Comparison of ENCODE assay signal across 1 fruit fly cellular context in the genomic region with DNA sequence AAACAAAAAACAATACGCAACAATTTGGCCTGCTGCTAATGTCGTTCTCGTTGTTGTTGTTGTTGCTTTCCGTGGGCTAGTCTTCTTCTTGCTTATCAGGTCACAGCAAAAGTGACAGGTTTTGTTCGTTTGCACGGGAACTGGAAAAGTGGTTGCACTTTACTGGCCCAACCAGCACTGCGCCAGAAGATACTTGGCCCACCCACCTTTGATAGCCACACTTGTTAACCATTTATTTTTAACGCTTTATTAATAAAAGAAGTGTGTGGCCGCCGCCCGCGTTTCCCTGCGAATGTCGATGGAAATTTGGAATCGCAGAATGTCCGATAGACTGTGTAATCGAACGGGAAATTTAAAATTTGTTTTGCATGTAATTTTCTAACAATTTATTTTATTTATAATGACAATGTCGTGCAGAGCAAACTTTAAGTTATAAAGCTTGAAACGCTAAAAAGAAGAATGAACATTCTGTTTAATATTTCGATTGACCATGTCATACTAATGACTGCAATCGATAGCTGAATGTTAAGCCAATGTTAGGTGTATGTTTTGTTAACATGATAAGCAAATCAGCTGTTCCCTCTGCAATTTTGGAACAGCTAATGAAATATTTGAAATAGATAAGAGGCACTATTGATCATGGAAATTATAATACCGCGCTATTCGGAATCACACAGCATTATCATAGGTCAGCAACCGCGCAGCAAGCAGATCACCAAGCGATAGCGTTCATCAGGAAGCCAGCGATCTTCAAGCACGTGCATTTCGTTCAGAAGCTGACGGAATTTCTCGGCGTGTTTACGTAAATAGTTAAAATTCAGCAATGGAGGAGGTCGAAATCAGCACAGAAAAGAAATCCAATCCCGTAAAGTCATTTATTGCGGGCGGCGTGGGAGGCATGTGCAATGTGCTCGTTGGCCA.
TF ChIP-seq lines count a peak whose summit lies in the region.

A gene (minus strand): TSS at position 402 of the 921 bp plus-strand sequence.
A gene (plus strand): TSS at position 539 of the 921 bp plus-strand sequence.

TF ChIP-seq in whole organism, embryonic, 481 proteins besides CTCF, POLR2A, EP300 and RAD21 (continued from another document and continues in another):
- no peak for TF ChIP-seq Jarid2 (GFP tag; optimal IDR thresholded peaks at IDR 0.05; lab: Kevin White, UChicago)
- peak; percentile 52 for TF ChIP-seq pho (GFP tag; optimal IDR thresholded peaks at IDR 0.05; lab: Kevin White, UChicago)
- no peak for TF ChIP-seq CG17612 (GFP tag; IDR thresholded peaks at IDR 0.05; lab: Robert Waterston, UW)
- TF ChIP-seq Taf1 (GFP tag; IDR thresholded peaks at IDR 0.05; lab: Robert Waterston, UW): no peak
- TF ChIP-seq bab2 (GFP tag; optimal IDR thresholded peaks at IDR 0.05; lab: Kevin White, UChicago): peak; percentile 30
- TF ChIP-seq CG4854 (GFP tag; optimal IDR thresholded peaks at IDR 0.05; lab: Kevin White, UChicago): peak; percentile 10
- TF ChIP-seq CG4424 (GFP tag; optimal IDR thresholded peaks at IDR 0.05; lab: Kevin White, UChicago): peak; percentile 4
- peak; percentile 46 for TF ChIP-seq CG14710 (tag; optimal IDR thresholded peaks at IDR 0.05; lab: Kevin White, UChicago)
- peak; percentile 3 for TF ChIP-seq CG18262 (tag; optimal IDR thresholded peaks at IDR 0.05; lab: Kevin White, UChicago)
- TF ChIP-seq pzg (GFP tag; optimal IDR thresholded peaks at IDR 0.05; lab: Kevin White, UChicago): peak; percentile 56
- peak; percentile 10 for TF ChIP-seq CHES-1-like (GFP tag; optimal IDR thresholded peaks at IDR 0.05; lab: Kevin White, UChicago)
- TF ChIP-seq BEAF-32 (GFP tag; optimal IDR thresholded peaks at IDR 0.05; lab: Kevin White, UChicago): peak; percentile 72
- TF ChIP-seq hb (GFP tag; IDR thresholded peaks at IDR 0.05; lab: Robert Waterston, UW; ENCODE audit: partially characterized antibody): peak; percentile 66; the same call in 1 of the 3 replicates
- peak; percentile 27 for TF ChIP-seq CG9609 (GFP tag; optimal IDR thresholded peaks at IDR 0.05; lab: Kevin White, UChicago)
- peak; percentile 29 for TF ChIP-seq CG17829 (tag; optimal IDR thresholded peaks at IDR 0.05; lab: Kevin White, UChicago)
- no peak for TF ChIP-seq CG3726 (GFP tag; IDR thresholded peaks at IDR 0.05; lab: Robert Waterston, UW)
- no peak for TF ChIP-seq CG17568 (GFP tag; optimal IDR thresholded peaks at IDR 0.05; lab: Kevin White, UChicago)
- TF ChIP-seq CG18011 (GFP tag; optimal IDR thresholded peaks at IDR 0.05; lab: Kevin White, UChicago): peak; percentile 3
- peak; percentile 54 for TF ChIP-seq Dp (GFP tag; optimal IDR thresholded peaks at IDR 0.05; lab: Kevin White, UChicago)
- TF ChIP-seq Vsx1 (GFP tag; optimal IDR thresholded peaks at IDR 0.05; lab: Kevin White, UChicago): peak; percentile 12
- TF ChIP-seq Aef1 (GFP tag; IDR thresholded peaks at IDR 0.05; lab: Robert Waterston, UW): peak; percentile 20; the same call in 1 of the 3 replicates
- TF ChIP-seq ftz-f1 (GFP tag; optimal IDR thresholded peaks at IDR 0.05; lab: Kevin White, UChicago): no peak
- peak; percentile 27 for TF ChIP-seq CG15514 (GFP tag; optimal IDR thresholded peaks at IDR 0.05; lab: Kevin White, UChicago)
- peak; percentile 31 to 41 for TF ChIP-seq dpn (GFP tag; optimal IDR thresholded peaks at IDR 0.05; lab: Kevin White, UChicago)
- peak; percentile 60 for TF ChIP-seq amos (GFP tag; IDR thresholded peaks at IDR 0.05; lab: Robert Waterston, UW; ENCODE audit: partially characterized antibody)
- peak; percentile 43 for TF ChIP-seq ind (GFP tag; optimal IDR thresholded peaks at IDR 0.05; lab: Kevin White, UChicago)
- TF ChIP-seq Hr51 (GFP tag; optimal IDR thresholded peaks at IDR 0.05; lab: Kevin White, UChicago): no peak
- peak; percentile 91 for TF ChIP-seq CG2116 (GFP tag; optimal IDR thresholded peaks at IDR 0.05; lab: Kevin White, UChicago)
- no peak for TF ChIP-seq CG10147 (GFP tag; optimal IDR thresholded peaks at IDR 0.05; lab: Kevin White, UChicago)
- TF ChIP-seq CG7963 (GFP tag; IDR thresholded peaks at IDR 0.05; lab: Robert Waterston, UW; ENCODE audit: partially characterized antibody): peak; percentile 69; the same call in 2 of the 3 replicates
- TF ChIP-seq CG42726 (GFP tag; IDR thresholded peaks at IDR 0.05; lab: Robert Waterston, UW; ENCODE audit: partially characterized antibody): 0 out of 2 replicates have a peak, but pooled peaks have one; percentile 9
- TF ChIP-seq Neu2 (GFP tag; optimal IDR thresholded peaks at IDR 0.05; lab: Kevin White, UChicago; ENCODE audit: borderline replicate concordance): no peak
- TF ChIP-seq dm (GFP tag; optimal IDR thresholded peaks at IDR 0.05; lab: Kevin White, UChicago): peak; percentile 56
- peak; percentile 45; the same call in 1 of the 2 replicates for TF ChIP-seq slbo (GFP tag; IDR thresholded peaks at IDR 0.05; lab: Robert Waterston, UW)
- TF ChIP-seq CG15011 (GFP tag; optimal IDR thresholded peaks at IDR 0.05; lab: Kevin White, UChicago): no peak
- TF ChIP-seq chn (GFP tag; optimal IDR thresholded peaks at IDR 0.05; lab: Kevin White, UChicago): peak; percentile 23
- no peak for TF ChIP-seq so (GFP tag; IDR thresholded peaks at IDR 0.05; lab: Robert Waterston, UW)
- no peak for TF ChIP-seq cad (GFP tag; optimal IDR thresholded peaks at IDR 0.05; lab: Kevin White, UChicago)
- 0 out of 2 replicates have a peak, but pooled peaks have one; percentile 28 for TF ChIP-seq ranshi (GFP tag; IDR thresholded peaks at IDR 0.05; lab: Robert Waterston, UW)
- peak; percentile 39 for TF ChIP-seq fu2 (GFP tag; optimal IDR thresholded peaks at IDR 0.05; lab: Kevin White, UChicago)
- no peak for TF ChIP-seq CG16779 (GFP tag; IDR thresholded peaks at IDR 0.05; lab: Robert Waterston, UW)
- peak; percentile 17 for TF ChIP-seq Side (GFP tag; optimal IDR thresholded peaks at IDR 0.05; lab: Kevin White, UChicago)
- TF ChIP-seq CG16813 (GFP tag; IDR thresholded peaks at IDR 0.05; lab: Robert Waterston, UW; ENCODE audit: partially characterized antibody): peak; percentile 75
- peak in 1 of 2 experiments; percentile 86 for TF ChIP-seq crp (GFP tag; optimal IDR thresholded peaks at IDR 0.05; lab: Kevin White, UChicago)
- peak; percentile 20 for TF ChIP-seq lab (GFP tag; optimal IDR thresholded peaks at IDR 0.05; lab: Kevin White, UChicago)
- TF ChIP-seq CG4617 (GFP tag; optimal IDR thresholded peaks at IDR 0.05; lab: Kevin White, UChicago; ENCODE audit: borderline replicate concordance): peak; percentile 98
- no peak for TF ChIP-seq CG15269 (tag; optimal IDR thresholded peaks at IDR 0.05; lab: Kevin White, UChicago)
- no peak for TF ChIP-seq CG11093 (GFP tag; IDR thresholded peaks at IDR 0.05; lab: Robert Waterston, UW)
- no peak for TF ChIP-seq CG7839 (tag; optimal IDR thresholded peaks at IDR 0.05; lab: Kevin White, UChicago)
- no peak for TF ChIP-seq D19A (tag; optimal IDR thresholded peaks at IDR 0.05; lab: Kevin White, UChicago)
- TF ChIP-seq tll (GFP tag; optimal IDR thresholded peaks at IDR 0.05; lab: Kevin White, UChicago): no peak
- peak; percentile 30 for TF ChIP-seq mam (GFP tag; optimal IDR thresholded peaks at IDR 0.05; lab: Kevin White, UChicago)
- TF ChIP-seq CG6791 (GFP tag; IDR thresholded peaks at IDR 0.05; lab: Robert Waterston, UW; ENCODE audit: partially characterized antibody): peak; percentile 76; the same call in 2 of the 3 replicates
- TF ChIP-seq Tbp (GFP tag; optimal IDR thresholded peaks at IDR 0.05; lab: Kevin White, UChicago): no peak
- 0 out of 3 replicates have a peak, but pooled peaks have one; percentile 42 for TF ChIP-seq ci (GFP tag; IDR thresholded peaks at IDR 0.05; lab: Robert Waterston, UW)
- peak; percentile 72 for TF ChIP-seq CG3995 (GFP tag; optimal IDR thresholded peaks at IDR 0.05; lab: Kevin White, UChicago)
- peak; percentile 85 for TF ChIP-seq Scr (GFP tag; IDR thresholded peaks at IDR 0.05; lab: Robert Waterston, UW; ENCODE audit: partially characterized antibody)
- TF ChIP-seq vnd (GFP tag; IDR thresholded peaks at IDR 0.05; lab: Robert Waterston, UW; ENCODE audit: partially characterized antibody): peak; percentile 78
- peak; percentile 6 for TF ChIP-seq Dad (GFP tag; optimal IDR thresholded peaks at IDR 0.05; lab: Kevin White, UChicago)
- TF ChIP-seq Dbx (GFP tag; IDR thresholded peaks at IDR 0.05; lab: Robert Waterston, UW): 0 out of 3 replicates have a peak, but pooled peaks have one; percentile 38
- TF ChIP-seq NFAT (GFP tag; IDR thresholded peaks at IDR 0.05; lab: Robert Waterston, UW): no peak
- no peak for TF ChIP-seq CG30020 (tag; optimal IDR thresholded peaks at IDR 0.05; lab: Kevin White, UChicago)
- peak; percentile 71 for TF ChIP-seq Ets97D (GFP tag; optimal IDR thresholded peaks at IDR 0.05; lab: Kevin White, UChicago)
- TF ChIP-seq Sry-δ (GFP tag; optimal IDR thresholded peaks at IDR 0.05; lab: Kevin White, UChicago): peak; percentile 56
- TF ChIP-seq MBD-R2 (GFP tag; IDR thresholded peaks at IDR 0.05; lab: Robert Waterston, UW): peak; percentile 57
- TF ChIP-seq CG10267 (tag; optimal IDR thresholded peaks at IDR 0.05; lab: Kevin White, UChicago): peak; percentile 41
- peak; percentile 73; the same call in 2 of the 3 replicates for TF ChIP-seq zen2 (GFP tag; IDR thresholded peaks at IDR 0.05; lab: Robert Waterston, UW; ENCODE audit: partially characterized antibody)
- peak; percentile 65 for TF ChIP-seq hbn (GFP tag; IDR thresholded peaks at IDR 0.05; lab: Robert Waterston, UW; ENCODE audit: partially characterized antibody)
- TF ChIP-seq Hr3 (GFP tag; optimal IDR thresholded peaks at IDR 0.05; lab: Kevin White, UChicago): peak; percentile 6
- peak; percentile 68 for TF ChIP-seq zfh2 (GFP tag; optimal IDR thresholded peaks at IDR 0.05; lab: Kevin White, UChicago)
- peak; percentile 42 for TF ChIP-seq CG8924 (tag; optimal IDR thresholded peaks at IDR 0.05; lab: Kevin White, UChicago)
- TF ChIP-seq Fer2 (tag; optimal IDR thresholded peaks at IDR 0.05; lab: Kevin White, UChicago): no peak
- no peak for TF ChIP-seq crc (GFP tag; optimal IDR thresholded peaks at IDR 0.05; lab: Kevin White, UChicago)
- no peak for TF ChIP-seq CG4328 (GFP tag; optimal IDR thresholded peaks at IDR 0.05; lab: Kevin White, UChicago)
- peak; percentile 92 for TF ChIP-seq HLH4C (GFP tag; IDR thresholded peaks at IDR 0.05; lab: Robert Waterston, UW; ENCODE audit: partially characterized antibody)
- TF ChIP-seq phol (tag; optimal IDR thresholded peaks at IDR 0.05; lab: Kevin White, UChicago): peak; percentile 18
- peak; percentile 30 for TF ChIP-seq CG18476 (GFP tag; optimal IDR thresholded peaks at IDR 0.05; lab: Kevin White, UChicago)
- TF ChIP-seq Med (GFP tag; lab: Kevin White, UChicago): peak; percentile 94
- TF ChIP-seq Lim3 (GFP tag; IDR thresholded peaks at IDR 0.05; lab: Robert Waterston, UW): no peak
- 0 out of 2 replicates have a peak, but pooled peaks have one; percentile 34 for TF ChIP-seq CG2129 (GFP tag; IDR thresholded peaks at IDR 0.05; lab: Robert Waterston, UW; ENCODE audit: partially characterized antibody)
- TF ChIP-seq Doc3 (GFP tag; IDR thresholded peaks at IDR 0.05; lab: Robert Waterston, UW; ENCODE audit: partially characterized antibody): peak; percentile 79
- peak in 1 of 2 experiments; percentile 78 for TF ChIP-seq Pdp1 (GFP tag; optimal IDR thresholded peaks at IDR 0.05; lab: Kevin White, UChicago)
- TF ChIP-seq E2f2 (GFP tag; IDR thresholded peaks at IDR 0.05; lab: Robert Waterston, UW): peak; percentile 67
- TF ChIP-seq Myb (GFP tag; optimal IDR thresholded peaks at IDR 0.05; lab: Kevin White, UChicago): peak; percentile 31
- no peak for TF ChIP-seq dan (GFP tag; IDR thresholded peaks at IDR 0.05; lab: Robert Waterston, UW)
- TF ChIP-seq sima (GFP tag; optimal IDR thresholded peaks at IDR 0.05; lab: Kevin White, UChicago): no peak
- peak; percentile 94 for TF ChIP-seq MESR4 (GFP tag; optimal IDR thresholded peaks at IDR 0.05; lab: Kevin White, UChicago)
- no peak for TF ChIP-seq CG17328 (GFP tag; IDR thresholded peaks at IDR 0.05; lab: Robert Waterston, UW)
- peak; percentile 88 for TF ChIP-seq Dll (GFP tag; IDR thresholded peaks at IDR 0.05; lab: Robert Waterston, UW; ENCODE audit: partially characterized antibody)
- peak; percentile 12 for TF ChIP-seq gfzf (GFP tag; optimal IDR thresholded peaks at IDR 0.05; lab: Kevin White, UChicago)
- peak; percentile 30 for TF ChIP-seq lbe (GFP tag; optimal IDR thresholded peaks at IDR 0.05; lab: Kevin White, UChicago)
- TF ChIP-seq CG9437 (GFP tag; optimal IDR thresholded peaks at IDR 0.05; lab: Kevin White, UChicago): peak; percentile 16
- no peak for TF ChIP-seq B-H2 (GFP tag; optimal IDR thresholded peaks at IDR 0.05; lab: Kevin White, UChicago)
- no peak for TF ChIP-seq dmrt11E (tag; optimal IDR thresholded peaks at IDR 0.05; lab: Kevin White, UChicago)
- peak; percentile 61 for TF ChIP-seq CG2120 (GFP tag; optimal IDR thresholded peaks at IDR 0.05; lab: Kevin White, UChicago)
- peak; percentile 11 for TF ChIP-seq kay (GFP tag; optimal IDR thresholded peaks at IDR 0.05; lab: Kevin White, UChicago)
- peak; percentile 67 for TF ChIP-seq knrl (GFP tag; IDR thresholded peaks at IDR 0.05; lab: Robert Waterston, UW; ENCODE audit: partially characterized antibody)
- peak; percentile 40 for TF ChIP-seq ems (GFP tag; optimal IDR thresholded peaks at IDR 0.05; lab: Kevin White, UChicago)
- peak; percentile 37 for TF ChIP-seq Deaf1 (tag; optimal IDR thresholded peaks at IDR 0.05; lab: Kevin White, UChicago)
- peak; percentile 53 for TF ChIP-seq lilli (GFP tag; optimal IDR thresholded peaks at IDR 0.05; lab: Kevin White, UChicago)
- peak; percentile 75; the same call in 1 of the 2 replicates for TF ChIP-seq ato (GFP tag; IDR thresholded peaks at IDR 0.05; lab: Robert Waterston, UW; ENCODE audit: partially characterized antibody)
- peak; percentile 26 for TF ChIP-seq exex (tag; optimal IDR thresholded peaks at IDR 0.05; lab: Kevin White, UChicago)
- no peak for TF ChIP-seq Ptx1 (GFP tag; IDR thresholded peaks at IDR 0.05; lab: Robert Waterston, UW)
- no peak for TF ChIP-seq HLH3B (GFP tag; IDR thresholded peaks at IDR 0.05; lab: Robert Waterston, UW)
- peak; percentile 69; the same call in 2 of the 3 replicates for TF ChIP-seq CG34422 (GFP tag; IDR thresholded peaks at IDR 0.05; lab: Robert Waterston, UW)
- TF ChIP-seq sisA (GFP tag; IDR thresholded peaks at IDR 0.05; lab: Robert Waterston, UW): 0 out of 2 replicates have a peak, but pooled peaks have one; percentile 5
- peak; percentile 85 for TF ChIP-seq CG13287 (GFP tag; IDR thresholded peaks at IDR 0.05; lab: Robert Waterston, UW; ENCODE audit: partially characterized antibody)
- TF ChIP-seq Ets65A (GFP tag; lab: Kevin White, UChicago): peak; percentile 93
- TF ChIP-seq zen (tag; optimal IDR thresholded peaks at IDR 0.05; lab: Kevin White, UChicago): peak; percentile 62
- no peak for TF ChIP-seq danr (GFP tag; IDR thresholded peaks at IDR 0.05; lab: Robert Waterston, UW)
- TF ChIP-seq cwo (GFP tag; optimal IDR thresholded peaks at IDR 0.05; lab: Kevin White, UChicago): peak; percentile 67
- peak; percentile 21 for TF ChIP-seq CG1647 (GFP tag; optimal IDR thresholded peaks at IDR 0.05; lab: Kevin White, UChicago)
- peak; percentile 24 for TF ChIP-seq CG12391 (tag; optimal IDR thresholded peaks at IDR 0.05; lab: Kevin White, UChicago)
